Fruit fly (Drosophila melanogaster) whole organism, embryonic: Measurements from ENCODE around the gene ocn.
A peak's percentile ranks its signal among the peaks of the same experiment; 100 is the strongest.

Experiments
- ATbp ChIP-seq: fragments of 200-800 bp; sonication (Bioruptor generic); optimal IDR thresholded peaks from 2 replicates; lab custom pipeline; 2017; ENCODE audit warnings: missing biosample characterization, mild to moderate bottlenecking, missing genetic modification characterization, missing genetic modification reagents
- Ada2b ChIP-seq: fragments of 200-800 bp; sonication (Bioruptor generic); IDR thresholded peaks from 2 replicates; pipeline ENCODE4 v1.3.6; 2022; ENCODE audit warnings: missing biosample characterization, missing genetic modification characterization
- CG1024 ChIP-seq: fragments of 200-800 bp; sonication (Bioruptor generic); IDR thresholded peaks from 2 replicates; pipeline ENCODE4 v1.3.6; 2022; ENCODE audit warnings: missing biosample characterization, missing genetic modification characterization
- CG10959 ChIP-seq: fragments of 200-800 bp; sonication (Bioruptor generic); IDR thresholded peaks from 2 replicates; pipeline ENCODE4 v1.3.6; 2022; ENCODE audit warnings: missing biosample characterization, missing genetic modification characterization
- CG13775 ChIP-seq: fragments of 200-800 bp; sonication (Bioruptor generic); optimal IDR thresholded peaks from 3 replicates; lab custom pipeline; 2017; ENCODE audit warnings: missing biosample characterization, mild to moderate bottlenecking, missing genetic modification characterization
- CG13894 ChIP-seq: fragments of 200-800 bp; sonication (Bioruptor generic); optimal IDR thresholded peaks from 3 replicates; lab custom pipeline; 2018; ENCODE audit warnings: missing biosample characterization, mild to moderate bottlenecking, missing genetic modification characterization, moderate library complexity
- CG1603 ChIP-seq: fragments of 200-800 bp; sonication (Bioruptor generic); optimal IDR thresholded peaks from 2 replicates; lab custom pipeline; 2019; ENCODE audit warnings: missing biosample characterization, mild to moderate bottlenecking, missing genetic modification characterization, moderate library complexity
- CG16813 ChIP-seq: fragments of 200-800 bp; sonication (Bioruptor generic); IDR thresholded peaks from 3 replicates; pipeline ENCODE4 v1.3.6; 2022; ENCODE audit warnings: missing biosample characterization, missing genetic modification characterization; ENCODE audit not compliant: partially characterized antibody
- CG1792 ChIP-seq: fragments of 200-800 bp; sonication (Bioruptor generic); optimal IDR thresholded peaks from 2 replicates; lab custom pipeline; 2016; ENCODE audit warnings: missing biosample characterization, missing genetic modification characterization
- CG18011 ChIP-seq: fragments of 200-800 bp; sonication (Bioruptor generic); optimal IDR thresholded peaks from 2 replicates; lab custom pipeline; 2017; ENCODE audit warnings: missing biosample characterization, missing genetic modification characterization, mild to moderate bottlenecking, moderate library complexity, missing genotype
- CG2116 ChIP-seq: fragments of 200-800 bp; sonication (Bioruptor generic); optimal IDR thresholded peaks from 3 replicates; lab custom pipeline; 2018; ENCODE audit warnings: missing biosample characterization, mild to moderate bottlenecking, missing genetic modification characterization
- CG2678 ChIP-seq: fragments of 200-800 bp; sonication (Bioruptor generic); optimal IDR thresholded peaks from 3 replicates; lab custom pipeline; 2019; ENCODE audit warnings: missing biosample characterization, mild to moderate bottlenecking, missing genetic modification characterization, moderate library complexity
- CG3407 ChIP-seq: fragments of 200-800 bp; sonication (Bioruptor generic); optimal IDR thresholded peaks from 2 replicates; lab custom pipeline; 2018; ENCODE audit warnings: missing biosample characterization, mild to moderate bottlenecking, missing genetic modification characterization
- CG4328 ChIP-seq: fragments of 200-800 bp; sonication (Bioruptor generic); optimal IDR thresholded peaks from 3 replicates; lab custom pipeline; 2017; ENCODE audit warnings: missing biosample characterization, missing genetic modification reagents, missing genetic modification characterization
- CG4707 ChIP-seq: fragments of 200-800 bp; sonication (Bioruptor generic); optimal IDR thresholded peaks from 2 replicates; lab custom pipeline; 2018; ENCODE audit warnings: missing biosample characterization, mild to moderate bottlenecking, missing genetic modification characterization, moderate library complexity
- CG4730 ChIP-seq: fragments of 200-800 bp; sonication (Bioruptor generic); IDR thresholded peaks from 2 replicates; pipeline ENCODE4 v1.3.6; 2022; ENCODE audit warnings: missing biosample characterization, missing genetic modification characterization
- CG4820 ChIP-seq: fragments of 200-800 bp; sonication (Bioruptor generic); optimal IDR thresholded peaks from 3 replicates; lab custom pipeline; 2016; ENCODE audit warnings: missing biosample characterization, missing genetic modification characterization
- CG6791 ChIP-seq: fragments of 200-800 bp; sonication (Bioruptor generic); IDR thresholded peaks from 3 replicates; pipeline ENCODE4 v1.3.6; 2022; ENCODE audit warnings: missing biosample characterization, missing genetic modification characterization; ENCODE audit not compliant: partially characterized antibody
- CG7271 ChIP-seq: fragments of 200-800 bp; sonication (Bioruptor generic); optimal IDR thresholded peaks from 2 replicates; lab custom pipeline; 2018; ENCODE audit warnings: missing biosample characterization, mild to moderate bottlenecking, missing genetic modification characterization, moderate library complexity
- CG7786 ChIP-seq: fragments of 200-800 bp; sonication (Bioruptor generic); optimal IDR thresholded peaks from 2 replicates; lab custom pipeline; 2016; ENCODE audit warnings: missing biosample characterization, missing genetic modification characterization
- CG8290 ChIP-seq, 3 experiments: fragments of 200-800 bp; sonication (Bioruptor generic); optimal IDR thresholded peaks; 2 replicates each; lab custom pipeline; 2016 to 2019; ENCODE audit warnings: missing biosample characterization in 3 of 3, missing genetic modification characterization in 3 of 3, mild to moderate bottlenecking in 2 of 3, moderate library complexity in 1 of 3
- CG8765 ChIP-seq: fragments of 200-800 bp; sonication (Bioruptor generic); IDR thresholded peaks from 2 replicates; pipeline ENCODE4 v1.3.6; 2022; ENCODE audit warnings: missing biosample characterization, missing genetic modification characterization
- Chrac-16 ChIP-seq: fragments of 200-800 bp; sonication (Bioruptor generic); optimal IDR thresholded peaks from 3 replicates; lab custom pipeline; 2016; ENCODE audit warnings: missing biosample characterization, missing genetic modification characterization
- D19A ChIP-seq: fragments of 200-800 bp; optimal IDR thresholded peaks from 3 replicates; lab custom pipeline; 2019; ENCODE audit warnings: missing biosample characterization, mild to moderate bottlenecking, missing genetic modification characterization, moderate library complexity
- Hmr ChIP-seq: fragments of 200-800 bp; sonication (Bioruptor generic); optimal IDR thresholded peaks from 3 replicates; lab custom pipeline; 2017; ENCODE audit warnings: mild to moderate bottlenecking, missing biosample characterization, missing genetic modification reagents, missing genetic modification characterization
- Hmx ChIP-seq: fragments of 200-800 bp; sonication (Bioruptor generic); optimal IDR thresholded peaks from 2 replicates; lab custom pipeline; 2016; ENCODE audit warnings: missing biosample characterization, missing genetic modification characterization
- Meics ChIP-seq: fragments of 200-800 bp; sonication (Bioruptor generic); optimal IDR thresholded peaks from 2 replicates; lab custom pipeline; 2017; ENCODE audit warnings: missing biosample characterization, mild to moderate bottlenecking, missing genetic modification characterization
- Ptx1 ChIP-seq: fragments of 200-800 bp; sonication (Bioruptor generic); IDR thresholded peaks from 2 replicates; pipeline ENCODE4 v1.3.6; 2022; ENCODE audit warnings: missing biosample characterization, missing genetic modification characterization
- Scr ChIP-seq: fragments of 200-800 bp; sonication (Bioruptor generic); IDR thresholded peaks from 2 replicates; pipeline ENCODE4 v1.3.6; 2022; ENCODE audit warnings: missing biosample characterization, missing genetic modification characterization; ENCODE audit not compliant: partially characterized antibody
- Spps ChIP-seq: fragments of 200-800 bp; sonication (Bioruptor generic); optimal IDR thresholded peaks from 2 replicates; lab custom pipeline; 2018; ENCODE audit warnings: missing biosample characterization, mild to moderate bottlenecking, missing genetic modification characterization
- TFAM ChIP-seq: fragments of 200-800 bp; sonication (Bioruptor generic); optimal IDR thresholded peaks from 2 replicates; lab custom pipeline; 2017; ENCODE audit warnings: missing biosample characterization, missing genetic modification characterization, inconsistent platforms
- Usf ChIP-seq: fragments of 200-800 bp; sonication (Bioruptor generic); optimal IDR thresholded peaks from 2 replicates; lab custom pipeline; 2017; ENCODE audit warnings: missing genotype, missing biosample characterization, missing genetic modification characterization
- ci ChIP-seq: fragments of 200-800 bp; sonication (Bioruptor generic); IDR thresholded peaks from 3 replicates; pipeline ENCODE4 v1.3.6; 2022; ENCODE audit warnings: missing biosample characterization, missing genetic modification characterization
- crc ChIP-seq: fragments of 200-800 bp; sonication (Bioruptor generic); optimal IDR thresholded peaks from 2 replicates; lab custom pipeline; 2016; ENCODE audit warnings: missing biosample characterization, missing genetic modification characterization
- cwo ChIP-seq: fragments of 200-800 bp; sonication (Bioruptor generic); optimal IDR thresholded peaks from 3 replicates; lab custom pipeline; 2017; ENCODE audit warnings: missing biosample characterization, missing genetic modification characterization, mild to moderate bottlenecking, moderate library complexity, missing genetic modification reagents
- danr ChIP-seq: fragments of 200-800 bp; sonication (Bioruptor generic); IDR thresholded peaks from 2 replicates; pipeline ENCODE4 v1.3.6; 2022; ENCODE audit warnings: missing biosample characterization, missing genetic modification characterization
- dati ChIP-seq: fragments of 200-800 bp; sonication (Bioruptor generic); IDR thresholded peaks from 2 replicates; pipeline ENCODE4 v1.3.6; 2022; ENCODE audit warnings: missing biosample characterization, missing genetic modification characterization
- ems ChIP-seq: fragments of 200-800 bp; sonication (Bioruptor generic); optimal IDR thresholded peaks from 3 replicates; lab custom pipeline; 2016; ENCODE audit warnings: missing biosample characterization, missing genetic modification characterization
- her ChIP-seq: fragments of 200-800 bp; sonication (Bioruptor generic); optimal IDR thresholded peaks from 2 replicates; lab custom pipeline; 2016; ENCODE audit warnings: missing biosample characterization, missing genetic modification characterization
- jing ChIP-seq: fragments of 200-800 bp; sonication (Bioruptor generic); optimal IDR thresholded peaks from 2 replicates; lab custom pipeline; 2018; ENCODE audit warnings: missing biosample characterization, mild to moderate bottlenecking, missing genetic modification characterization
- lola ChIP-seq, 3 experiments: fragments of >200 bp in 2 of 3; fragments of 200-800 bp in 1 of 3; sonication (Bioruptor generic) in 1 of 3; optimal IDR thresholded peaks; 2 replicates each; lab custom pipeline; 2017 to 2019; ENCODE audit warnings: missing biosample characterization in 3 of 3, missing genetic modification characterization in 3 of 3, mild to moderate bottlenecking in 1 of 3, moderate library complexity in 1 of 3
- lov ChIP-seq, 2 experiments: fragments of 200-800 bp in 1 of 2; fragments of >200 bp in 1 of 2; sonication (Bioruptor generic) in 1 of 2; IDR thresholded peaks in 1 of 2; optimal IDR thresholded peaks in 1 of 2; 2 replicates in 1 of 2; 3 replicates in 1 of 2; pipeline versions ENCODE4 v1.3.6 to Lab custom; 2017 to 2022; ENCODE audit warnings: missing biosample characterization in 1 of 2, missing genetic modification characterization in 1 of 2
- mld ChIP-seq: fragments of 200-800 bp; sonication (Bioruptor generic); IDR thresholded peaks from 3 replicates; pipeline ENCODE4 v1.3.6; 2022; ENCODE audit warnings: missing biosample characterization, missing genetic modification characterization; ENCODE audit not compliant: partially characterized antibody
- oc ChIP-seq: fragments of 200-800 bp; sonication (Bioruptor generic); optimal IDR thresholded peaks from 2 replicates; lab custom pipeline; 2018; ENCODE audit warnings: missing biosample characterization, mild to moderate bottlenecking, missing genetic modification characterization, moderate library complexity
- slbo ChIP-seq: fragments of 200-800 bp; sonication (Bioruptor generic); IDR thresholded peaks from 2 replicates; pipeline ENCODE4 v1.3.6; 2022; ENCODE audit warnings: missing biosample characterization, missing genetic modification characterization
- sqz ChIP-seq: fragments of 200-800 bp; sonication (Bioruptor generic); optimal IDR thresholded peaks from 3 replicates; lab custom pipeline; 2018; ENCODE audit warnings: missing biosample characterization, mild to moderate bottlenecking, missing genetic modification characterization
- tin ChIP-seq: fragments of 200-800 bp; sonication (Bioruptor generic); optimal IDR thresholded peaks from 3 replicates; lab custom pipeline; 2016; ENCODE audit warnings: missing biosample characterization, missing genetic modification characterization
- tll ChIP-seq, 2 experiments: fragments of 200-800 bp in 1 of 2; fragments of >200 bp in 1 of 2; sonication (Bioruptor generic) in 1 of 2; optimal IDR thresholded peaks; 2 replicates each; lab custom pipeline; 2017 to 2019; ENCODE audit warnings: missing biosample characterization in 2 of 2, missing genetic modification characterization in 2 of 2, mild to moderate bottlenecking in 1 of 2, moderate library complexity in 1 of 2
- tx ChIP-seq: fragments of 200-800 bp; sonication (Bioruptor generic); optimal IDR thresholded peaks from 2 replicates; lab custom pipeline; 2016; ENCODE audit warnings: missing biosample characterization, missing genetic modification characterization

The ocn gene

dm6 chr3R:30061154-30061482 is 23.6 kb upstream of the ocn start (continued):
- TF ChIP-seq D19A: peak; percentile 90
- peak; percentile 41 for TF ChIP-seq CG7271
- TF ChIP-seq jing (GFP tag; lab: Kevin White, UChicago): peak; percentile 59
- no peak for TF ChIP-seq CG13894
- peak; percentile 82 for TF ChIP-seq CG3407 (GFP tag; lab: Kevin White, UChicago)
- no peak for TF ChIP-seq CG6791
- peak; percentile 93 for TF ChIP-seq CG1024 (GFP tag; lab: Robert Waterston, UW)
- TF ChIP-seq CG8765: no peak; the same call in 1 of the 2 replicates
- no peak for TF ChIP-seq lov (optimal IDR thresholded peaks at IDR 0.05; lab: Kevin White, UChicago)
- peak; percentile 94 for TF ChIP-seq lov (GFP tag; IDR thresholded peaks at IDR 0.05; lab: Robert Waterston, UW)
- no peak for TF ChIP-seq CG16813 (GFP tag; lab: Robert Waterston, UW)
- TF ChIP-seq mld (GFP tag; lab: Robert Waterston, UW): no peak
- TF ChIP-seq Meics (GFP tag; lab: Kevin White, UChicago): peak; percentile 82
- peak; percentile 64 for TF ChIP-seq Chrac-16 (GFP tag; lab: Kevin White, UChicago)
- peak in 1 of 3 experiments; percentile 38 for TF ChIP-seq lola (GFP tag; optimal IDR thresholded peaks at IDR 0.05; lab: Kevin White, UChicago)
- TF ChIP-seq Ptx1 (GFP tag; lab: Robert Waterston, UW): peak; percentile 94
- TF ChIP-seq dati: peak; percentile 83
- TF ChIP-seq TFAM (GFP tag; lab: Kevin White, UChicago): peak; percentile 72
- peak; percentile 93 for TF ChIP-seq Ada2b (GFP tag; lab: Robert Waterston, UW)
- TF ChIP-seq tll (GFP tag; optimal IDR thresholded peaks at IDR 0.05; lab: Kevin White, UChicago): no peak
- TF ChIP-seq CG13775 (GFP tag; lab: Kevin White, UChicago): peak; percentile 33
- TF ChIP-seq Spps (tag; lab: Kevin White, UChicago): peak; percentile 82
- no peak for TF ChIP-seq Usf (GFP tag; lab: Kevin White, UChicago)
- TF ChIP-seq CG4328 (GFP tag; lab: Kevin White, UChicago): peak; percentile 62
- peak; percentile 89 for TF ChIP-seq ems
- peak; percentile 86 for TF ChIP-seq CG1792 (GFP tag; lab: Kevin White, UChicago)
- peak; percentile 78 for TF ChIP-seq cwo (GFP tag; lab: Kevin White, UChicago)
- TF ChIP-seq slbo (GFP tag; lab: Robert Waterston, UW): peak; percentile 79
- peak; percentile 60 for TF ChIP-seq CG7786
- peak; percentile 57 for TF ChIP-seq CG4707
- peak; percentile 40 for TF ChIP-seq Hmx (GFP tag; lab: Kevin White, UChicago)
- TF ChIP-seq tin (GFP tag; lab: Kevin White, UChicago): peak; percentile 93
- peak; percentile 75 for TF ChIP-seq sqz (GFP tag; lab: Kevin White, UChicago)
- no peak for TF ChIP-seq Scr (GFP tag; lab: Robert Waterston, UW)
- TF ChIP-seq tx (GFP tag; lab: Kevin White, UChicago): peak; percentile 70
- no peak for TF ChIP-seq CG18011
- TF ChIP-seq CG1603 (tag; lab: Kevin White, UChicago): peak; percentile 93
- peak; percentile 83 for TF ChIP-seq CG4730
- TF ChIP-seq crc (GFP tag; lab: Kevin White, UChicago): peak; percentile 82
- peak; percentile 78 for TF ChIP-seq her (GFP tag; lab: Kevin White, UChicago)
- TF ChIP-seq CG2116 (GFP tag; lab: Kevin White, UChicago): no peak
- TF ChIP-seq oc (tag; lab: Kevin White, UChicago): peak; percentile 83
- peak; percentile 95 for TF ChIP-seq CG2678
- TF ChIP-seq CG4820 (GFP tag; lab: Kevin White, UChicago): peak; percentile 90
- peak; percentile 68 for TF ChIP-seq Hmr (GFP tag; lab: Kevin White, UChicago)
- peak; percentile 85 for TF ChIP-seq CG8290 (GFP tag; optimal IDR thresholded peaks at IDR 0.05; lab: Kevin White, UChicago)
- TF ChIP-seq CG8290 (tag; optimal IDR thresholded peaks at IDR 0.05; lab: Kevin White, UChicago): peak in 1 of 2 experiments; percentile 77
- peak; percentile 85 for TF ChIP-seq danr (GFP tag; lab: Robert Waterston, UW)
- TF ChIP-seq ATbp (GFP tag; lab: Kevin White, UChicago): peak; percentile 88
- TF ChIP-seq CG10959: peak; percentile 78
- peak; percentile 97 for TF ChIP-seq ci (GFP tag; lab: Robert Waterston, UW)
